Worm (Caenorhabditis elegans) whole organism, L3 larva: Measurements from ENCODE around the gene tmem-184.

ENCODE experiments used
- R02D3.7 ChIP-seq: fragments of 150-350 bp; optimal IDR thresholded peaks from 2 replicates; lab custom pipeline; 2014; ENCODE audit warnings: missing biosample characterization, missing genetic modification characterization
- ZK546.5 ChIP-seq: sonication (generic microtip); optimal IDR thresholded peaks from 2 replicates; lab custom pipeline; 2017; ENCODE audit warnings: missing biosample characterization, missing genetic modification characterization
- ama-1 ChIP-seq: fragments of 150-350 bp; optimal IDR thresholded peaks from 2 replicates; lab custom pipeline; 2018
- ceh-16 ChIP-seq: sonication (generic microtip); optimal IDR thresholded peaks from 2 replicates; lab custom pipeline; 2017; ENCODE audit warnings: missing biosample characterization, missing genetic modification characterization
- ceh-28 ChIP-seq: fragments of 150-350 bp; optimal IDR thresholded peaks from 2 replicates; lab custom pipeline; 2014; ENCODE audit warnings: missing biosample characterization, missing genetic modification reagents, missing genetic modification characterization
- ceh-82 ChIP-seq: fragments of 150-350 bp; optimal IDR thresholded peaks from 2 replicates; lab custom pipeline; 2014; ENCODE audit warnings: missing biosample characterization, missing genetic modification characterization
- ceh-9 ChIP-seq: sonication (generic microtip); optimal IDR thresholded peaks from 2 replicates; lab custom pipeline; 2018; ENCODE audit warnings: missing biosample characterization, missing genetic modification characterization
- daf-12 ChIP-seq: fragments of 150-350 bp; optimal IDR thresholded peaks from 2 replicates; lab custom pipeline; 2014; ENCODE audit warnings: missing biosample characterization, missing genetic modification reagents, missing genetic modification characterization
- egl-27 ChIP-seq: sonication (generic microtip); optimal IDR thresholded peaks from 4 replicates; lab custom pipeline; 2017; ENCODE audit warnings: missing biosample characterization, missing genetic modification reagents, missing genetic modification characterization
- egl-5 ChIP-seq: fragments of 150-350 bp; optimal IDR thresholded peaks from 2 replicates; lab custom pipeline; 2017; ENCODE audit warnings: missing biosample characterization, missing genetic modification reagents, missing genetic modification characterization, inconsistent platforms
- elt-1 ChIP-seq: fragments of 150-350 bp; optimal IDR thresholded peaks from 2 replicates; lab custom pipeline; 2014; ENCODE audit warnings: missing biosample characterization, missing genetic modification characterization
- elt-2 ChIP-seq: sonication (generic microtip); optimal IDR thresholded peaks from 2 replicates; lab custom pipeline; 2016; ENCODE audit warnings: missing genetic modification reagents, mild to moderate bottlenecking, missing genetic modification characterization, missing compliant biosample characterization
- elt-3 ChIP-seq, 3 experiments: fragments of 150-350 bp in 1 of 3; sonication (generic microtip) in 2 of 3; optimal IDR thresholded peaks; 2 replicates in 2 of 3; 4 replicates in 1 of 3; lab custom pipeline; 2014 to 2017; ENCODE audit warnings: missing biosample characterization in 3 of 3, missing genetic modification characterization in 3 of 3
- eor-1 ChIP-seq, 2 experiments: fragments of 150-350 bp; optimal IDR thresholded peaks; 2 replicates each; lab custom pipeline; 2014 to 2018; ENCODE audit warnings: missing biosample characterization in 2 of 2, missing genetic modification characterization in 2 of 2
- fkh-10 ChIP-seq: sonication (generic microtip); optimal IDR thresholded peaks from 2 replicates; lab custom pipeline; 2017; ENCODE audit warnings: missing biosample characterization, missing genetic modification reagents, missing genetic modification characterization
- fos-1 ChIP-seq: fragments of 150-350 bp; optimal IDR thresholded peaks from 2 replicates; lab custom pipeline; 2014; ENCODE audit warnings: missing biosample characterization, missing genetic modification characterization
- hmg-11 ChIP-seq: sonication (generic microtip); optimal IDR thresholded peaks from 2 replicates; lab custom pipeline; 2016; ENCODE audit warnings: missing genetic modification characterization, missing compliant biosample characterization
- jun-1 ChIP-seq: fragments of 150-350 bp; optimal IDR thresholded peaks from 2 replicates; lab custom pipeline; 2014; ENCODE audit warnings: missing biosample characterization, missing genetic modification reagents, missing genetic modification characterization
- lin-15B ChIP-seq: fragments of 150-350 bp; optimal IDR thresholded peaks from 2 replicates; lab custom pipeline; 2014; ENCODE audit warnings: missing biosample characterization, missing genetic modification characterization
- lin-39 ChIP-seq: fragments of 150-350 bp; optimal IDR thresholded peaks from 2 replicates; lab custom pipeline; 2018; ENCODE audit warnings: missing biosample characterization, missing genetic modification reagents, missing genetic modification characterization
- lsy-12 ChIP-seq: sonication (generic microtip); optimal IDR thresholded peaks from 2 replicates; lab custom pipeline; 2016; ENCODE audit warnings: mild to moderate bottlenecking, missing genetic modification characterization, missing compliant biosample characterization
- mdl-1 ChIP-seq: fragments of 150-350 bp; optimal IDR thresholded peaks from 2 replicates; lab custom pipeline; 2014; ENCODE audit warnings: missing biosample characterization, missing genetic modification characterization
- mml-1 ChIP-seq: fragments of 150-350 bp; sonication (generic microtip); optimal IDR thresholded peaks from 3 replicates; lab custom pipeline; 2014; ENCODE audit warnings: missing biosample characterization, missing genetic modification characterization
- nfya-1 ChIP-seq: sonication (generic microtip); optimal IDR thresholded peaks from 2 replicates; lab custom pipeline; 2017; ENCODE audit warnings: missing genetic modification characterization, mild to moderate bottlenecking, missing compliant biosample characterization, antibody characterized with exemption, moderate library complexity; ENCODE audit not compliant: insufficient read depth
- nhr-11 ChIP-seq: fragments of 150-350 bp; optimal IDR thresholded peaks from 2 replicates; lab custom pipeline; 2014; ENCODE audit warnings: missing biosample characterization, missing genetic modification characterization
- nhr-12 ChIP-seq: fragments of 150-350 bp; optimal IDR thresholded peaks from 2 replicates; lab custom pipeline; 2014; ENCODE audit warnings: missing biosample characterization, missing genetic modification characterization
- nhr-23 ChIP-seq: fragments of 150-350 bp; optimal IDR thresholded peaks from 2 replicates; lab custom pipeline; 2014; ENCODE audit warnings: missing biosample characterization, missing genetic modification reagents, missing genetic modification characterization
- nhr-237 ChIP-seq: fragments of 150-350 bp; optimal IDR thresholded peaks from 2 replicates; lab custom pipeline; 2014; ENCODE audit warnings: missing biosample characterization, missing genetic modification characterization
- nhr-25 ChIP-seq: sonication (generic microtip); optimal IDR thresholded peaks from 2 replicates; lab custom pipeline; 2017; ENCODE audit warnings: missing biosample characterization, missing genetic modification characterization
- nhr-28 ChIP-seq: fragments of 150-350 bp; optimal IDR thresholded peaks from 2 replicates; lab custom pipeline; 2014; ENCODE audit warnings: missing biosample characterization, missing genetic modification characterization
- nhr-43 ChIP-seq: sonication (generic microtip); optimal IDR thresholded peaks from 2 replicates; lab custom pipeline; 2016; ENCODE audit warnings: mild to moderate bottlenecking, missing genetic modification characterization, missing compliant biosample characterization; ENCODE audit not compliant: poor library complexity, severe bottlenecking
- nhr-67 ChIP-seq: fragments of 150-350 bp; optimal IDR thresholded peaks from 2 replicates; lab custom pipeline; 2014; ENCODE audit warnings: missing biosample characterization, missing genetic modification characterization
- nhr-76 ChIP-seq: fragments of 150-350 bp; sonication (generic microtip); optimal IDR thresholded peaks from 5 replicates; lab custom pipeline; 2014; ENCODE audit warnings: missing biosample characterization, missing genetic modification characterization
- nhr-77 ChIP-seq: fragments of 150-350 bp; optimal IDR thresholded peaks from 2 replicates; lab custom pipeline; 2014; ENCODE audit warnings: missing biosample characterization, missing genetic modification characterization
- pha-4 ChIP-seq: fragments of 150-350 bp; optimal IDR thresholded peaks from 2 replicates; lab custom pipeline; 2014; ENCODE audit warnings: missing biosample characterization, missing genetic modification reagents, missing genetic modification characterization
- pqm-1 ChIP-seq: fragments of 150-350 bp; optimal IDR thresholded peaks from 2 replicates; lab custom pipeline; 2017; ENCODE audit warnings: missing biosample characterization, missing genetic modification characterization, inconsistent platforms
- sea-2 ChIP-seq: fragments of 150-350 bp; sonication (generic microtip); optimal IDR thresholded peaks from 4 replicates; lab custom pipeline; 2014; ENCODE audit warnings: missing biosample characterization, missing genetic modification reagents, missing genetic modification characterization
- skn-1 ChIP-seq: fragments of 150-350 bp; optimal IDR thresholded peaks from 2 replicates; lab custom pipeline; 2014; ENCODE audit warnings: missing biosample characterization, missing genetic modification characterization
- snpc-4 ChIP-seq: fragments of 150-350 bp; optimal IDR thresholded peaks from 2 replicates; lab custom pipeline; 2014; ENCODE audit warnings: missing biosample characterization, missing genetic modification characterization
- tbx-2 ChIP-seq: sonication (generic microtip); optimal IDR thresholded peaks from 2 replicates; lab custom pipeline; 2016; ENCODE audit warnings: mild to moderate bottlenecking, missing genetic modification characterization, missing compliant biosample characterization
- unc-39 ChIP-seq: sonication (generic microtip); optimal IDR thresholded peaks from 4 replicates; lab custom pipeline; 2017; ENCODE audit warnings: missing biosample characterization, missing genetic modification characterization
- unc-62 ChIP-seq: fragments of 150-350 bp; sonication (generic microtip); optimal IDR thresholded peaks from 4 replicates; lab custom pipeline; 2014; ENCODE audit warnings: missing biosample characterization, missing genetic modification reagents, missing genetic modification characterization
- zag-1 ChIP-seq: fragments of 150-350 bp; optimal IDR thresholded peaks from 2 replicates; lab custom pipeline; 2014; ENCODE audit warnings: missing biosample characterization, missing genetic modification characterization
- ztf-11 ChIP-seq: fragments of 150-350 bp; optimal IDR thresholded peaks from 2 replicates; lab custom pipeline; 2014; ENCODE audit warnings: missing biosample characterization, missing genetic modification characterization

The tmem-184 gene

ce11 chrX:14706698-14707285 lies at the start of gene tmem-184:
tmem-184 (minus strand) TSS chrX:14706861.
- TF ChIP-seq nhr-25: peak; percentile 20
- peak; percentile 43 for TF ChIP-seq nfya-1 (tag; lab: Kevin White, UChicago)
- no peak for TF ChIP-seq nhr-237 (tag; lab: Kevin White, UChicago)
- TF ChIP-seq elt-3 (tag; optimal IDR thresholded peaks at IDR 0.05; lab: Kevin White, UChicago): peak in 1 of 3 experiments; percentile 21
- TF ChIP-seq egl-27 (tag; lab: Kevin White, UChicago): no peak
- TF ChIP-seq nhr-23 (tag; lab: Kevin White, UChicago): peak; percentile 21
- TF ChIP-seq hmg-11 (tag; lab: Kevin White, UChicago): peak; percentile 27
- peak; percentile 26 for TF ChIP-seq nhr-43 (tag; lab: Kevin White, UChicago)
- TF ChIP-seq pqm-1 (tag; lab: Kevin White, UChicago): peak; percentile 68
- TF ChIP-seq pha-4 (tag; lab: Kevin White, UChicago): peak; percentile 52
- no peak for TF ChIP-seq unc-39 (tag; lab: Kevin White, UChicago)
- peak; percentile 62 for TF ChIP-seq ceh-28 (tag; lab: Kevin White, UChicago)
- TF ChIP-seq daf-12 (tag; lab: Kevin White, UChicago): no peak
- TF ChIP-seq elt-2 (tag; lab: Kevin White, UChicago): peak; percentile 82

- TF ChIP-seq nhr-67 (tag; lab: Kevin White, UChicago): no peak
- no peak for TF ChIP-seq nhr-12 (tag; lab: Kevin White, UChicago)
- peak; percentile 40 for TF ChIP-seq elt-2 (tag; lab: Kevin White, UChicago)
- TF ChIP-seq unc-62 (GFP tag; lab: Kevin White, UChicago): no peak
- TF ChIP-seq tbx-2 (tag; lab: Kevin White, UChicago): no peak
- TF ChIP-seq pqm-1 (tag; lab: Kevin White, UChicago): peak; percentile 33
These were observed 49.2 kb upstream of the tmem-184 start for ce11 chrX:14755847-14756246.

DNA sequence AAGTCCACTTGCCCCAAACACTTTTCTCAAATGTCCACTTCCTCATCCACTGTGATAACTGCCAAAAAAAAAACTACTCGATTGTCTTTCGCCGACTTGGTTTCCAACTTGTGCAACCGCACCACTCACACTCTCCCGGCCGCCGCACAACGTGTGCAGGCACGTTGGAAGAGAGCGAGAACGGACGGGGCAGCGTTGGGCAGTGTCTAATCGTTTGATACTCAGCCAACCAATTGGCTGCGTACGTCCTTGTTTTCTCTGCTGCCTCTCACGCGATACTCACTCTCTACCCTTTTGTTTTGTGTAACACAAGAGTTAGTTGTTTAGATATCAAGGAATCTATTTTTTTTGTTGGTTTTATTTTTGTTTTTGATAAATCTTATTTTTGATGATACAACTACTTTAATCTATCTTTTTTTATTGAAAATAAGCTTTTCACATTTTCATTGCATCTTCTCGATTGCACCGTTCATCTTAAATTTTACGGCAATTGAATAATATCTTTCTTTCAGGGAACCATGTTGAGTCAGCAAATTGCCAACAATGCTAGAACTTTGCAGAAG lies 46.9 kb upstream of the tmem-184 start, which contains the start of gene sucl-1:
sucl-1 (plus strand) TSS at position 513 of the 563 bp plus-strand sequence.
- TF ChIP-seq elt-3 (tag; optimal IDR thresholded peaks at IDR 0.05; lab: Kevin White, UChicago) (no peak), nfya-1 (tag; lab: Kevin White, UChicago) (peak; percentile 94), egl-5 (tag; lab: Kevin White, UChicago) (peak; percentile 90), egl-27 (tag; lab: Kevin White, UChicago) (peak; percentile 36), R02D3.7 (tag; lab: Kevin White, UChicago) (peak; percentile 3), nhr-23 (tag; lab: Kevin White, UChicago) (peak; percentile 73), pha-4 (tag; lab: Kevin White, UChicago) (peak; percentile 95), ceh-28 (tag; lab: Kevin White, UChicago) (peak; percentile 39), lin-39 (tag; lab: Kevin White, UChicago) (peak; percentile 93), ZK546.5 (tag; lab: Kevin White, UChicago) (no peak), hmg-11 (tag; lab: Kevin White, UChicago) (peak; percentile 97), eor-1 (tag; optimal IDR thresholded peaks at IDR 0.05; lab: Kevin White, UChicago) (no peak), jun-1 (peak; percentile 76), nhr-43 (tag; lab: Kevin White, UChicago) (peak; percentile 46), ama-1 (lab: Kevin White, UChicago) (no peak), lsy-12 (tag; lab: Kevin White, UChicago) (peak; percentile 32), ztf-11 (tag; lab: Kevin White, UChicago) (no peak), snpc-4 (tag; lab: Kevin White, UChicago) (peak; percentile 87), nhr-76 (tag; lab: Kevin White, UChicago) (no peak), tbx-2 (tag; lab: Kevin White, UChicago) (peak; percentile 47), nhr-25 (peak; percentile 86), mdl-1 (tag; lab: Kevin White, UChicago) (peak; percentile 77), zag-1 (tag; lab: Kevin White, UChicago) (no peak), nhr-67 (tag; lab: Kevin White, UChicago) (no peak), nhr-77 (tag; lab: Kevin White, UChicago) (no peak), lin-15B (tag; lab: Kevin White, UChicago) (peak; percentile 68), ceh-16 (tag; lab: Kevin White, UChicago) (no peak), fos-1 (tag; lab: Kevin White, UChicago) (no peak), nhr-11 (tag; lab: Kevin White, UChicago) (peak; percentile 31), ceh-82 (tag; lab: Kevin White, UChicago) (no peak), elt-2 (tag; lab: Kevin White, UChicago) (peak; percentile 80), skn-1 (tag; lab: Kevin White, UChicago) (peak; percentile 66), unc-62 (GFP tag; lab: Kevin White, UChicago) (peak; percentile 28), sea-2 (GFP tag; lab: Kevin White, UChicago) (peak; percentile 45), mml-1 (tag; lab: Kevin White, UChicago) (no peak), fkh-10 (GFP tag; lab: Kevin White, UChicago) (peak; percentile 21), ceh-9 (tag; lab: Kevin White, UChicago) (no peak), nhr-12 (tag; lab: Kevin White, UChicago) (no peak), daf-12 (tag; lab: Kevin White, UChicago) (no peak), nhr-28 (tag; lab: Kevin White, UChicago) (no peak), elt-1 (peak; percentile 38), unc-39 (tag; lab: Kevin White, UChicago) (no peak), nhr-237 (tag; lab: Kevin White, UChicago) (no peak)
